Worm (Caenorhabditis elegans) whole organism, young adult: ENCODE data around the gene zmp-5.
A peak's percentile ranks its signal among the peaks of the same experiment; 100 is the strongest.
"Not testable (repeated sequence)": the region's sequence is repeated elsewhere in the genome, so short reads cannot be mapped to it uniquely, and the experiment has no call there.

ENCODE experiments used
- B0019.2 ChIP-seq: fragments of 200-800 bp; sonication (Bioruptor generic); conservative IDR thresholded peaks from 2 replicates; pipeline ENCODE4 v1.3.6; 2022; ENCODE audit warnings: missing genetic modification reagents, missing genetic modification characterization, missing compliant biosample characterization
- B0261.1 ChIP-seq: sonication (generic microtip); optimal IDR thresholded peaks from 2 replicates; lab custom pipeline; 2016; ENCODE audit warnings: mild to moderate bottlenecking, missing genetic modification characterization, moderate library complexity, missing compliant biosample characterization
- C06A6.2 ChIP-seq: fragments of 200-800 bp; sonication (Bioruptor generic); conservative IDR thresholded peaks from 2 replicates; pipeline ENCODE4 v1.3.6; 2022; ENCODE audit warnings: missing genetic modification characterization, missing compliant biosample characterization
- D2030.7 ChIP-seq: fragments of 200-800 bp; sonication (Bioruptor generic); IDR thresholded peaks from 2 replicates; pipeline ENCODE4 v1.3.6; 2022; ENCODE audit warnings: missing genetic modification reagents, missing genetic modification characterization, missing compliant biosample characterization
- F33H1.4 ChIP-seq: fragments of 200-800 bp; sonication (Bioruptor generic); IDR thresholded peaks from 2 replicates; pipeline ENCODE4 v1.3.6; 2022; ENCODE audit warnings: missing genetic modification reagents, missing genetic modification characterization, missing compliant biosample characterization
- T26A5.8 ChIP-seq: sonication (generic microtip); optimal IDR thresholded peaks from 2 replicates; lab custom pipeline; 2016; ENCODE audit warnings: missing genetic modification characterization, missing compliant biosample characterization
- ZK185.1 ChIP-seq: sonication (generic microtip); optimal IDR thresholded peaks from 2 replicates; lab custom pipeline; 2016; ENCODE audit warnings: mild to moderate bottlenecking, missing genetic modification characterization, missing compliant biosample characterization; ENCODE audit not compliant: poor library complexity, severe bottlenecking
- akir-1 ChIP-seq: fragments of 200-800 bp; sonication (Bioruptor generic); optimal IDR thresholded peaks from 2 replicates; lab custom pipeline; 2018; ENCODE audit warnings: mild to moderate bottlenecking, missing genetic modification characterization, moderate library complexity, missing compliant biosample characterization
- attf-3 ChIP-seq: fragments of 200-800 bp; sonication (Bioruptor generic); conservative IDR thresholded peaks from 2 replicates; pipeline ENCODE4 v1.3.6; 2022; ENCODE audit warnings: missing genetic modification reagents, missing genetic modification characterization, missing compliant biosample characterization
- attf-5 ChIP-seq: fragments of 200-800 bp; sonication (Bioruptor generic); optimal IDR thresholded peaks from 2 replicates; lab custom pipeline; 2018; ENCODE audit warnings: mild to moderate bottlenecking, missing genetic modification characterization, missing compliant biosample characterization
- ceh-40 ChIP-seq: fragments of 200-800 bp; sonication (Bioruptor generic); IDR thresholded peaks from 2 replicates; pipeline ENCODE4 v1.3.6; 2022; ENCODE audit warnings: missing genetic modification characterization, missing compliant biosample characterization
- ceh-91 ChIP-seq: fragments of 200-800 bp; sonication (Bioruptor generic); IDR thresholded peaks from 2 replicates; pipeline ENCODE4 v1.3.6; 2022; ENCODE audit warnings: missing genetic modification reagents, missing genetic modification characterization, missing compliant biosample characterization
- die-1 ChIP-seq: sonication (generic microtip); optimal IDR thresholded peaks from 2 replicates; lab custom pipeline; 2016; ENCODE audit warnings: missing genotype, mild to moderate bottlenecking, missing genetic modification characterization, missing compliant biosample characterization
- dox-1 ChIP-seq: fragments of 200-800 bp; sonication (Bioruptor generic); IDR thresholded peaks from 2 replicates; pipeline ENCODE4 v1.3.6; 2022; ENCODE audit warnings: missing genetic modification reagents, missing genetic modification characterization, missing compliant biosample characterization
- ets-4 ChIP-seq: fragments of 200-800 bp; sonication (Bioruptor generic); optimal IDR thresholded peaks from 2 replicates; lab custom pipeline; 2018; ENCODE audit warnings: mild to moderate bottlenecking, missing genetic modification characterization, missing compliant biosample characterization
- hsf-1 ChIP-seq: fragments of 200-800 bp; sonication (Bioruptor generic); IDR thresholded peaks from 2 replicates; pipeline ENCODE4 v1.3.6; 2022; ENCODE audit warnings: missing genetic modification reagents, missing genetic modification characterization, missing compliant biosample characterization
- lag-1 ChIP-seq: fragments of 200-800 bp; sonication (Bioruptor generic); IDR thresholded peaks from 2 replicates; pipeline ENCODE4 v1.3.6; 2022; ENCODE audit warnings: missing genetic modification reagents, missing genetic modification characterization, missing compliant biosample characterization
- lsy-27 ChIP-seq: sonication (generic microtip); optimal IDR thresholded peaks from 2 replicates; lab custom pipeline; 2017; ENCODE audit warnings: missing genetic modification characterization, mild to moderate bottlenecking, missing compliant biosample characterization, antibody characterized with exemption, missing genotype, borderline replicate concordance; ENCODE audit not compliant: insufficient read depth
- madf-3 ChIP-seq: fragments of 200-800 bp; sonication (Bioruptor generic); IDR thresholded peaks from 2 replicates; pipeline ENCODE4 v1.3.6; 2022; ENCODE audit warnings: missing genetic modification reagents, missing genetic modification characterization, missing compliant biosample characterization
- mcd-1 ChIP-seq: fragments of 200-800 bp; sonication (Bioruptor generic); IDR thresholded peaks from 2 replicates; pipeline ENCODE4 v1.3.6; 2022; ENCODE audit warnings: missing genetic modification reagents, missing genetic modification characterization, missing compliant biosample characterization
- mel-28 ChIP-seq: sonication (generic microtip); optimal IDR thresholded peaks from 2 replicates; lab custom pipeline; 2016; ENCODE audit warnings: borderline replicate concordance, mild to moderate bottlenecking, missing genetic modification characterization, missing compliant biosample characterization
- nhr-27 ChIP-seq: fragments of 200-800 bp; sonication (Bioruptor generic); optimal IDR thresholded peaks from 2 replicates; lab custom pipeline; 2018; ENCODE audit warnings: mild to moderate bottlenecking, missing genetic modification characterization, moderate library complexity, missing compliant biosample characterization
- nhr-80 ChIP-seq: sonication (generic microtip); optimal IDR thresholded peaks from 2 replicates; lab custom pipeline; 2016; ENCODE audit warnings: missing genetic modification characterization, missing compliant biosample characterization
- somi-1 ChIP-seq: fragments of 200-800 bp; sonication (Bioruptor generic); optimal IDR thresholded peaks from 2 replicates; lab custom pipeline; 2018; ENCODE audit warnings: mild to moderate bottlenecking, missing genetic modification characterization, missing compliant biosample characterization
- sptf-2 ChIP-seq: fragments of 200-800 bp; sonication (Bioruptor generic); optimal IDR thresholded peaks from 2 replicates; lab custom pipeline; 2018; ENCODE audit warnings: mild to moderate bottlenecking, missing genetic modification characterization, missing compliant biosample characterization
- tlf-1 ChIP-seq: fragments of 200-800 bp; sonication (Bioruptor generic); optimal IDR thresholded peaks from 2 replicates; lab custom pipeline; 2018; ENCODE audit warnings: mild to moderate bottlenecking, missing genetic modification characterization, missing compliant biosample characterization
- zfh-2 ChIP-seq: fragments of 200-800 bp; sonication (Bioruptor generic); conservative IDR thresholded peaks from 2 replicates; pipeline ENCODE4 v1.3.6; 2022; ENCODE audit warnings: missing genetic modification reagents, missing genetic modification characterization, missing compliant biosample characterization
- ztf-18 ChIP-seq: sonication (generic microtip); optimal IDR thresholded peaks from 2 replicates; lab custom pipeline; 2016; ENCODE audit warnings: missing genotype, mild to moderate bottlenecking, missing genetic modification characterization, missing compliant biosample characterization
- ztf-25 ChIP-seq: fragments of 200-800 bp; sonication (Bioruptor generic); IDR thresholded peaks from 2 replicates; pipeline ENCODE4 v1.3.6; 2022; ENCODE audit warnings: missing genetic modification reagents, missing genetic modification characterization, missing compliant biosample characterization
- ztf-28 ChIP-seq: fragments of 200-800 bp; sonication (Bioruptor generic); IDR thresholded peaks from 2 replicates; pipeline ENCODE4 v1.3.6; 2022; ENCODE audit warnings: missing genetic modification reagents, missing genetic modification characterization, missing compliant biosample characterization

zmp-5 gene

DNA sequence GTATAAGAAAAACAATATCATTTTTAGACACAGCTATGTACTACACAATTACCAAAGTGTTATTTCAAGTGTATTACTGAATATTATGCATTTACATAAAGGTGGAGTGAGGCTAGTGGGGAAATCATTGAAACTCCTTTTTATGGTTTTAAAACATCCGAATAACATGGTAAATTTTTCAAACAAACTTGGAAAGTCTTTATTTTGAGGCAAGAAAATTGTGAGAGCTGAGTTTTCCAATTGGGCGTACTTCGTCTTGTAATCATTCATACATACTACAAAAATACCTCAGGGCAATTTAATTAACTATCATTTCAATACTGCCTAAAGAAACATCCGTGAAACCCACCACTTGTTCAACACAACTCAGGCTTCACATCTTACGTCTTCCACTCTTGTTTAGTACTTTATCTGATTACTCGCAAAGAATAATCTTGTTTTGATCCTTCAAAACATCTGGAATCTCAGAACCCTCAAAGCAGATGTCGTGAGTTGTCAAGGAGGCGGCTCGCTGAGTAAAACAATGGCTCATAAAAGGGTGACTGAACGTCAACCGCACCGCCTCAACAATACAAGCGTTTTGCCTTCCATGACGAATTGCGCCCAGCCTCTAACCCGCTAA lies at the start of gene zmp-5:
Gene zmp-5 (plus strand): TSS at position 572 of the 622 bp plus-strand sequence.
- no peak for TF ChIP-seq somi-1 (GFP tag; lab: Kevin White, UChicago)
- TF ChIP-seq ets-4: no peak

ce11 chrX:12602611-12603010 lies 44.3 kb upstream of the zmp-5 start:
- no peak for TF ChIP-seq ceh-40
- no peak for TF ChIP-seq tlf-1 (GFP tag; lab: Kevin White, UChicago)
- TF ChIP-seq C06A6.2 (GFP tag; lab: Robert Waterston, UW): no peak
- TF ChIP-seq dox-1 (GFP tag; lab: Robert Waterston, UW): no peak
- TF ChIP-seq die-1: no peak
- no peak for TF ChIP-seq ceh-91
- no peak for TF ChIP-seq akir-1 (GFP tag; lab: Kevin White, UChicago)
- no peak for TF ChIP-seq mel-28 (tag; lab: Kevin White, UChicago)
- no peak for TF ChIP-seq nhr-27
- TF ChIP-seq D2030.7 (GFP tag; lab: Robert Waterston, UW): no peak
- TF ChIP-seq F33H1.4 (GFP tag; lab: Robert Waterston, UW): no peak
- no peak for TF ChIP-seq sptf-2 (GFP tag; lab: Kevin White, UChicago)
- no peak for TF ChIP-seq lsy-27 (tag; lab: Kevin White, UChicago)

DNA sequence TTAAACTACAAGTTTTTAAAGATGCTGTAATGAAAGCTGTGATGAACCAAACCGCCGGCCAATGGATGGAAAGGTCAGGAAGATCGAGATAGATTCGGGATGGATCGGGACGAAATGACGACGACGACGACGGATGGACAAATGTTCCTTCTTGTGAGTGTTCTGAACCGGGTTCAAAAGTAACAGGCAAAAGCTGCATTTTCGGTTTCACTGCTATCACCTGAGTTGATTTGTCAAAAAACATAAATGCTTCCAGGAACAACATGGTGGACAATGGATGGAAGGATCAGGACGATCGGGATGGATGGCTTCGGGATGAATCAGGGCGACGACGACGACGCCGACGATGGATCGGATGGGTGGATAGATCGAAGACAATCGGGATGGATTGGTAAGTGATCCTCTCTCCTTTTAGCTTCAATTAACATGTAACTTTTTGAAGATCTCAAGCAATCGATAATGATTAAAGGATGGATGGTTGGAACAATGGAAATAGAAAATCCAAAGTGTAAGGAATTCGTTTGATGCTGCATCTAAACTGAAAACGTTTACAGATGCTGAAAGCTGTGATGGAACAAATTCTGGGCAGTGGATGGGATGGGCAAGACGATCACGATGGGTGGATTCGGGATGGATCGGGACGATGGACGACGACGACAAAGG lies 43.5 kb upstream of the zmp-5 start, which contains the start of the genes T24D5.6 and R09A8.9:
Gene T24D5.6 (plus strand): TSS at position 301 of the 663 bp plus-strand sequence.
Gene R09A8.9 (plus strand): TSS at position 613 of the 663 bp plus-strand sequence.
- TF ChIP-seq B0019.2: no peak
- TF ChIP-seq attf-5 (GFP tag; lab: Kevin White, UChicago): no peak
- no peak for TF ChIP-seq T26A5.8 (tag; lab: Kevin White, UChicago)
- no peak for TF ChIP-seq madf-3 (GFP tag; lab: Robert Waterston, UW)

ce11 chrX:12607578-12607977 lies 39.3 kb upstream of the zmp-5 start:
- 0 out of 2 replicates have a peak, but pooled peaks have one; percentile 15 for TF ChIP-seq zfh-2 (GFP tag; lab: Robert Waterston, UW)

- not testable (repeated sequence) for TF ChIP-seq ZK185.1 (tag; lab: Kevin White, UChicago); B0261.1 (tag; lab: Kevin White, UChicago); mcd-1
Observed at ce11 chrX:12613451-12613850, 33.5 kb upstream of the zmp-5 start, which contains the start of gene R09A8.1. R09A8.1 (plus strand) TSS chrX:12613751.

ce11 chrX:12618447-12618846 lies 28.5 kb upstream of the zmp-5 start:
- TF ChIP-seq attf-3 (GFP tag; lab: Robert Waterston, UW): no peak
- no peak for TF ChIP-seq lag-1 (GFP tag; lab: Robert Waterston, UW)
- no peak for TF ChIP-seq ztf-18 (tag; lab: Kevin White, UChicago)
- 0 out of 2 replicates have a peak, but pooled peaks have one; percentile 28 for TF ChIP-seq ztf-25 (GFP tag; lab: Robert Waterston, UW)
- TF ChIP-seq madf-3 (GFP tag; lab: Robert Waterston, UW): 0 out of 2 replicates have a peak, but pooled peaks have one; percentile 63
- 0 out of 2 replicates have a peak, but pooled peaks have one; percentile 24 for TF ChIP-seq mcd-1
- no peak for TF ChIP-seq nhr-80 (tag; lab: Kevin White, UChicago)
- 0 out of 2 replicates have a peak, but pooled peaks have one; percentile 47 for TF ChIP-seq hsf-1
- no peak for TF ChIP-seq dox-1 (GFP tag; lab: Robert Waterston, UW)
- no peak for TF ChIP-seq ztf-28 (GFP tag; lab: Robert Waterston, UW)
